Worm (Caenorhabditis elegans) whole organism, L3 larva: ENCODE measurements around the gene C36C5.15.

Experiments used
- R02D3.7 ChIP-seq: fragments of 150-350 bp; optimal IDR thresholded peaks from 2 replicates; lab custom pipeline; 2014; ENCODE audit warnings: missing biosample characterization, missing genetic modification characterization
- ZK546.5 ChIP-seq: sonication (generic microtip); optimal IDR thresholded peaks from 2 replicates; lab custom pipeline; 2017; ENCODE audit warnings: missing biosample characterization, missing genetic modification characterization
- ceh-16 ChIP-seq: sonication (generic microtip); optimal IDR thresholded peaks from 2 replicates; lab custom pipeline; 2017; ENCODE audit warnings: missing biosample characterization, missing genetic modification characterization
- ceh-28 ChIP-seq: fragments of 150-350 bp; optimal IDR thresholded peaks from 2 replicates; lab custom pipeline; 2014; ENCODE audit warnings: missing biosample characterization, missing genetic modification reagents, missing genetic modification characterization
- daf-12 ChIP-seq: fragments of 150-350 bp; optimal IDR thresholded peaks from 2 replicates; lab custom pipeline; 2014; ENCODE audit warnings: missing biosample characterization, missing genetic modification reagents, missing genetic modification characterization
- egl-27 ChIP-seq: sonication (generic microtip); optimal IDR thresholded peaks from 4 replicates; lab custom pipeline; 2017; ENCODE audit warnings: missing biosample characterization, missing genetic modification reagents, missing genetic modification characterization
- elt-1 ChIP-seq: fragments of 150-350 bp; optimal IDR thresholded peaks from 2 replicates; lab custom pipeline; 2014; ENCODE audit warnings: missing biosample characterization, missing genetic modification characterization
- elt-2 ChIP-seq: sonication (generic microtip); optimal IDR thresholded peaks from 2 replicates; lab custom pipeline; 2016; ENCODE audit warnings: missing genetic modification reagents, mild to moderate bottlenecking, missing genetic modification characterization, missing compliant biosample characterization
- eor-1 ChIP-seq, 2 experiments: fragments of 150-350 bp; optimal IDR thresholded peaks; 2 replicates each; lab custom pipeline; 2014 to 2018; ENCODE audit warnings: missing biosample characterization in 2 of 2, missing genetic modification characterization in 2 of 2
- fkh-10 ChIP-seq: sonication (generic microtip); optimal IDR thresholded peaks from 2 replicates; lab custom pipeline; 2017; ENCODE audit warnings: missing biosample characterization, missing genetic modification reagents, missing genetic modification characterization
- fkh-2 ChIP-seq: fragments of 150-350 bp; optimal IDR thresholded peaks from 2 replicates; lab custom pipeline; 2014; ENCODE audit warnings: missing biosample characterization, missing genetic modification reagents, missing genetic modification characterization
- fos-1 ChIP-seq: fragments of 150-350 bp; optimal IDR thresholded peaks from 2 replicates; lab custom pipeline; 2014; ENCODE audit warnings: missing biosample characterization, missing genetic modification characterization
- hmg-11 ChIP-seq: sonication (generic microtip); optimal IDR thresholded peaks from 2 replicates; lab custom pipeline; 2016; ENCODE audit warnings: missing genetic modification characterization, missing compliant biosample characterization
- lin-15B ChIP-seq: fragments of 150-350 bp; optimal IDR thresholded peaks from 2 replicates; lab custom pipeline; 2014; ENCODE audit warnings: missing biosample characterization, missing genetic modification characterization
- lin-39 ChIP-seq: fragments of 150-350 bp; optimal IDR thresholded peaks from 2 replicates; lab custom pipeline; 2018; ENCODE audit warnings: missing biosample characterization, missing genetic modification reagents, missing genetic modification characterization
- lsy-12 ChIP-seq: sonication (generic microtip); optimal IDR thresholded peaks from 2 replicates; lab custom pipeline; 2016; ENCODE audit warnings: mild to moderate bottlenecking, missing genetic modification characterization, missing compliant biosample characterization
- mdl-1 ChIP-seq: fragments of 150-350 bp; optimal IDR thresholded peaks from 2 replicates; lab custom pipeline; 2014; ENCODE audit warnings: missing biosample characterization, missing genetic modification characterization
- nfya-1 ChIP-seq: sonication (generic microtip); optimal IDR thresholded peaks from 2 replicates; lab custom pipeline; 2017; ENCODE audit warnings: missing genetic modification characterization, mild to moderate bottlenecking, missing compliant biosample characterization, antibody characterized with exemption, moderate library complexity; ENCODE audit not compliant: insufficient read depth
- nhr-11 ChIP-seq: fragments of 150-350 bp; optimal IDR thresholded peaks from 2 replicates; lab custom pipeline; 2014; ENCODE audit warnings: missing biosample characterization, missing genetic modification characterization
- nhr-12 ChIP-seq: fragments of 150-350 bp; optimal IDR thresholded peaks from 2 replicates; lab custom pipeline; 2014; ENCODE audit warnings: missing biosample characterization, missing genetic modification characterization
- nhr-23 ChIP-seq: fragments of 150-350 bp; optimal IDR thresholded peaks from 2 replicates; lab custom pipeline; 2014; ENCODE audit warnings: missing biosample characterization, missing genetic modification reagents, missing genetic modification characterization
- nhr-237 ChIP-seq: fragments of 150-350 bp; optimal IDR thresholded peaks from 2 replicates; lab custom pipeline; 2014; ENCODE audit warnings: missing biosample characterization, missing genetic modification characterization
- nhr-25 ChIP-seq: sonication (generic microtip); optimal IDR thresholded peaks from 2 replicates; lab custom pipeline; 2017; ENCODE audit warnings: missing biosample characterization, missing genetic modification characterization
- nhr-43 ChIP-seq: sonication (generic microtip); optimal IDR thresholded peaks from 2 replicates; lab custom pipeline; 2016; ENCODE audit warnings: mild to moderate bottlenecking, missing genetic modification characterization, missing compliant biosample characterization; ENCODE audit not compliant: poor library complexity, severe bottlenecking
- nhr-76 ChIP-seq: fragments of 150-350 bp; sonication (generic microtip); optimal IDR thresholded peaks from 5 replicates; lab custom pipeline; 2014; ENCODE audit warnings: missing biosample characterization, missing genetic modification characterization
- nhr-77 ChIP-seq: fragments of 150-350 bp; optimal IDR thresholded peaks from 2 replicates; lab custom pipeline; 2014; ENCODE audit warnings: missing biosample characterization, missing genetic modification characterization
- pha-4 ChIP-seq: fragments of 150-350 bp; optimal IDR thresholded peaks from 2 replicates; lab custom pipeline; 2014; ENCODE audit warnings: missing biosample characterization, missing genetic modification reagents, missing genetic modification characterization
- pqm-1 ChIP-seq: fragments of 150-350 bp; optimal IDR thresholded peaks from 2 replicates; lab custom pipeline; 2017; ENCODE audit warnings: missing biosample characterization, missing genetic modification characterization, inconsistent platforms
- sea-2 ChIP-seq: fragments of 150-350 bp; sonication (generic microtip); optimal IDR thresholded peaks from 4 replicates; lab custom pipeline; 2014; ENCODE audit warnings: missing biosample characterization, missing genetic modification reagents, missing genetic modification characterization
- skn-1 ChIP-seq: fragments of 150-350 bp; optimal IDR thresholded peaks from 2 replicates; lab custom pipeline; 2014; ENCODE audit warnings: missing biosample characterization, missing genetic modification characterization
- tbx-2 ChIP-seq: sonication (generic microtip); optimal IDR thresholded peaks from 2 replicates; lab custom pipeline; 2016; ENCODE audit warnings: mild to moderate bottlenecking, missing genetic modification characterization, missing compliant biosample characterization
- unc-62 ChIP-seq: fragments of 150-350 bp; sonication (generic microtip); optimal IDR thresholded peaks from 4 replicates; lab custom pipeline; 2014; ENCODE audit warnings: missing biosample characterization, missing genetic modification reagents, missing genetic modification characterization
- ztf-11 ChIP-seq: fragments of 150-350 bp; optimal IDR thresholded peaks from 2 replicates; lab custom pipeline; 2014; ENCODE audit warnings: missing biosample characterization, missing genetic modification characterization
- ztf-4 ChIP-seq: fragments of 150-350 bp; optimal IDR thresholded peaks from 2 replicates; lab custom pipeline; 2014; ENCODE audit warnings: missing biosample characterization, missing genetic modification characterization

The C36C5.15 gene

ce11 chrV:3196832-3197329 lies 28.3 kb upstream of the C36C5.15 start, which contains the start of the genes Y73C8B.1 and Y73C8B.5:
TSS of gene Y73C8B.1 (minus strand) at chrV:3196882.
TSS of gene Y73C8B.5 (plus strand) at chrV:3197268.
- no peak for TF ChIP-seq fos-1 (tag; lab: Kevin White, UChicago)
- TF ChIP-seq nhr-12 = no peak
- no peak for TF ChIP-seq skn-1
- no peak for TF ChIP-seq fkh-10
- TF ChIP-seq daf-12 = no peak
- TF ChIP-seq nhr-23 = peak; percentile 41
- TF ChIP-seq elt-2 (tag; lab: Kevin White, UChicago) = peak; percentile 28
- no peak for TF ChIP-seq mdl-1
- no peak for TF ChIP-seq ztf-4 (tag; lab: Kevin White, UChicago)
- no peak for TF ChIP-seq nhr-76
- TF ChIP-seq lsy-12 = no peak
- no peak for TF ChIP-seq eor-1 (tag; optimal IDR thresholded peaks at IDR 0.05; lab: Kevin White, UChicago)
- peak; percentile 37 for TF ChIP-seq nhr-25 (tag; lab: Kevin White, UChicago)
- no peak for TF ChIP-seq unc-62
- no peak for TF ChIP-seq ZK546.5 (tag; lab: Kevin White, UChicago)
- TF ChIP-seq nhr-237 (tag; lab: Kevin White, UChicago) = no peak
- no peak for TF ChIP-seq nhr-43
- TF ChIP-seq egl-27 (tag; lab: Kevin White, UChicago) = no peak
- no peak for TF ChIP-seq sea-2 (GFP tag; lab: Kevin White, UChicago)
- TF ChIP-seq nfya-1 (tag; lab: Kevin White, UChicago) = peak; percentile 22
- TF ChIP-seq nhr-11 (tag; lab: Kevin White, UChicago) = peak; percentile 85
- TF ChIP-seq, all 47 proteins: peak for 5

- TF ChIP-seq fos-1 (tag; lab: Kevin White, UChicago) (no peak), unc-62 (no peak), hmg-11 (tag; lab: Kevin White, UChicago) (no peak), nhr-11 (tag; lab: Kevin White, UChicago) (no peak), sea-2 (GFP tag; lab: Kevin White, UChicago) (no peak), nfya-1 (tag; lab: Kevin White, UChicago) (peak; percentile 91)
- TF ChIP-seq, all 47 proteins: peak for 1
Observed at ce11 chrV:3195814-3196213, 27.3 kb upstream of the C36C5.15 start.

- TF ChIP-seq lin-15B (tag; lab: Kevin White, UChicago) (peak; percentile 54), pha-4 (peak; percentile 78), nhr-23 (peak; percentile 59), elt-2 (tag; lab: Kevin White, UChicago) (peak; percentile 33), hmg-11 (tag; lab: Kevin White, UChicago) (peak; percentile 19), tbx-2 (no peak), sea-2 (GFP tag; lab: Kevin White, UChicago) (no peak), nhr-77 (no peak), elt-1 (tag; lab: Kevin White, UChicago) (no peak), nhr-237 (tag; lab: Kevin White, UChicago) (no peak), ceh-16 (tag; lab: Kevin White, UChicago) (no peak), nhr-76 (no peak), ZK546.5 (tag; lab: Kevin White, UChicago) (no peak), R02D3.7 (tag; lab: Kevin White, UChicago) (no peak), pqm-1 (tag; lab: Kevin White, UChicago) (peak; percentile 2), ztf-11 (tag; lab: Kevin White, UChicago) (no peak), fkh-2 (tag; lab: Kevin White, UChicago) (no peak), nfya-1 (tag; lab: Kevin White, UChicago) (peak; percentile 48), nhr-25 (tag; lab: Kevin White, UChicago) (peak; percentile 50)
Observed at ce11 chrV:3194952-3195450, 26.5 kb upstream of the C36C5.15 start, which contains the start of gene Y73C8B.2. TSS of gene Y73C8B.2 (minus strand) at chrV:3195002.

ce11 chrV:3193091-3193608 lies 24.6 kb upstream of the C36C5.15 start, which contains the start of the genes Y73C8B.3 and Y73C8B.9:
TSS of gene Y73C8B.3 (minus strand) at chrV:3193237.
TSS of gene Y73C8B.9 (plus strand) at chrV:3193558.
- no peak for TF ChIP-seq lsy-12
- peak; percentile 28 for TF ChIP-seq hmg-11 (tag; lab: Kevin White, UChicago)
- TF ChIP-seq nfya-1 (tag; lab: Kevin White, UChicago) = peak; percentile 8
- TF ChIP-seq nhr-23 = peak; percentile 58
- no peak for TF ChIP-seq lin-39
- peak; percentile 93 for TF ChIP-seq pqm-1 (tag; lab: Kevin White, UChicago)
- peak; percentile 12 for TF ChIP-seq ceh-28
- TF ChIP-seq elt-2 (tag; lab: Kevin White, UChicago) = peak; percentile 88
